Fruit fly (Drosophila melanogaster) whole organism, embryonic: Measurements from ENCODE around the gene CG7565.

Source experiments
- Adf1 ChIP-seq: fragments of 200-800 bp; sonication (Bioruptor generic); IDR thresholded peaks from 2 replicates; pipeline ENCODE4 v1.3.6; 2022; ENCODE audit warnings: missing biosample characterization, missing genetic modification characterization
- B-H2 ChIP-seq: fragments of 200-800 bp; sonication (Bioruptor generic); optimal IDR thresholded peaks from 2 replicates; lab custom pipeline; 2018; ENCODE audit warnings: missing biosample characterization, mild to moderate bottlenecking, missing genetic modification characterization
- CG10147 ChIP-seq: fragments of 200-800 bp; sonication (Bioruptor generic); optimal IDR thresholded peaks from 2 replicates; lab custom pipeline; 2019; ENCODE audit warnings: missing biosample characterization, mild to moderate bottlenecking, missing genetic modification characterization, moderate library complexity
- CG10209 ChIP-seq: fragments of 200-800 bp; sonication (Bioruptor generic); optimal IDR thresholded peaks from 3 replicates; lab custom pipeline; 2017; ENCODE audit warnings: missing biosample characterization, mild to moderate bottlenecking, missing genetic modification characterization, missing genetic modification reagents
- CG10431 ChIP-seq: fragments of 200-800 bp; sonication (Bioruptor generic); optimal IDR thresholded peaks from 3 replicates; lab custom pipeline; 2018; ENCODE audit warnings: missing biosample characterization, mild to moderate bottlenecking, missing genetic modification characterization
- CG10565 ChIP-seq: fragments of 200-800 bp; sonication (Bioruptor generic); optimal IDR thresholded peaks from 3 replicates; lab custom pipeline; 2016; ENCODE audit warnings: missing biosample characterization, mild to moderate bottlenecking, missing genetic modification characterization
- CG11695 ChIP-seq: fragments of 200-800 bp; sonication (Bioruptor generic); IDR thresholded peaks from 3 replicates; pipeline ENCODE4 v1.3.6; 2022; ENCODE audit warnings: missing biosample characterization, missing genetic modification characterization
- CG1602 ChIP-seq: fragments of 200-800 bp; sonication (Bioruptor generic); optimal IDR thresholded peaks from 3 replicates; lab custom pipeline; 2016; ENCODE audit warnings: missing biosample characterization, missing genetic modification characterization
- CG1603 ChIP-seq: fragments of 200-800 bp; sonication (Bioruptor generic); optimal IDR thresholded peaks from 2 replicates; lab custom pipeline; 2019; ENCODE audit warnings: missing biosample characterization, mild to moderate bottlenecking, missing genetic modification characterization, moderate library complexity
- CG18011 ChIP-seq: fragments of 200-800 bp; sonication (Bioruptor generic); optimal IDR thresholded peaks from 2 replicates; lab custom pipeline; 2017; ENCODE audit warnings: missing biosample characterization, missing genetic modification characterization, mild to moderate bottlenecking, moderate library complexity, missing genotype
- CG1832 ChIP-seq: fragments of 200-800 bp; sonication (Bioruptor generic); optimal IDR thresholded peaks from 2 replicates; lab custom pipeline; 2017; ENCODE audit warnings: missing biosample characterization, mild to moderate bottlenecking, missing genetic modification characterization, inconsistent platforms
- CG18764 ChIP-seq: fragments of 200-800 bp; sonication (Bioruptor generic); optimal IDR thresholded peaks from 3 replicates; lab custom pipeline; 2016; ENCODE audit warnings: missing biosample characterization, missing genetic modification characterization
- CG32767 ChIP-seq: fragments of 200-800 bp; sonication (Bioruptor generic); IDR thresholded peaks from 2 replicates; pipeline ENCODE4 v1.3.6; 2022; ENCODE audit warnings: missing biosample characterization, missing genetic modification characterization
- CG4424 ChIP-seq: fragments of 200-800 bp; sonication (Bioruptor generic); optimal IDR thresholded peaks from 3 replicates; lab custom pipeline; 2016; ENCODE audit warnings: missing biosample characterization, missing genetic modification characterization
- CG7271 ChIP-seq: fragments of 200-800 bp; sonication (Bioruptor generic); optimal IDR thresholded peaks from 2 replicates; lab custom pipeline; 2018; ENCODE audit warnings: missing biosample characterization, mild to moderate bottlenecking, missing genetic modification characterization, moderate library complexity
- CG7372 ChIP-seq: fragments of 200-800 bp; sonication (Bioruptor generic); IDR thresholded peaks from 2 replicates; pipeline ENCODE4 v1.3.6; 2022; ENCODE audit warnings: missing biosample characterization, missing genetic modification characterization
- CG8944 ChIP-seq: fragments of 200-800 bp; sonication (Bioruptor generic); optimal IDR thresholded peaks from 3 replicates; lab custom pipeline; 2016; ENCODE audit warnings: missing biosample characterization, missing genetic modification characterization
- CG9876 ChIP-seq: fragments of 200-800 bp; sonication (Bioruptor generic); optimal IDR thresholded peaks from 2 replicates; lab custom pipeline; 2016; ENCODE audit warnings: missing biosample characterization, missing genetic modification characterization
- Camta ChIP-seq: fragments of 200-800 bp; sonication (Bioruptor generic); optimal IDR thresholded peaks from 2 replicates; lab custom pipeline; 2016; ENCODE audit warnings: missing biosample characterization, missing genetic modification characterization
- D19B ChIP-seq: fragments of 200-800 bp; sonication (Bioruptor generic); optimal IDR thresholded peaks from 2 replicates; lab custom pipeline; 2017; ENCODE audit warnings: missing biosample characterization, mild to moderate bottlenecking, missing genetic modification characterization
- Dad ChIP-seq: fragments of 200-800 bp; sonication (Bioruptor generic); optimal IDR thresholded peaks from 3 replicates; lab custom pipeline; 2016; ENCODE audit warnings: missing biosample characterization, missing genetic modification characterization
- Dp ChIP-seq: fragments of 200-800 bp; sonication (Bioruptor generic); optimal IDR thresholded peaks from 2 replicates; lab custom pipeline; 2018; ENCODE audit warnings: missing biosample characterization, mild to moderate bottlenecking, missing genetic modification characterization, moderate library complexity
- Eip74EF ChIP-seq, 2 experiments: fragments of 200-800 bp in 1 of 2; fragments of >200 bp in 1 of 2; sonication (Bioruptor generic) in 1 of 2; optimal IDR thresholded peaks; 2 replicates each; lab custom pipeline; 2017 to 2019; ENCODE audit warnings: missing biosample characterization in 2 of 2, missing genetic modification characterization in 2 of 2, mild to moderate bottlenecking in 1 of 2, moderate library complexity in 1 of 2
- HHEX ChIP-seq: fragments of 200-800 bp; sonication (Bioruptor generic); optimal IDR thresholded peaks from 3 replicates; lab custom pipeline; 2017; ENCODE audit warnings: missing biosample characterization, mild to moderate bottlenecking, missing genetic modification characterization, missing genetic modification reagents
- HLH3B ChIP-seq: fragments of 200-800 bp; sonication (Bioruptor generic); IDR thresholded peaks from 2 replicates; pipeline ENCODE4 v1.3.6; 2022; ENCODE audit warnings: missing biosample characterization, missing genetic modification characterization
- Lim3 ChIP-seq: fragments of 200-800 bp; sonication (Bioruptor generic); IDR thresholded peaks from 2 replicates; pipeline ENCODE4 v1.3.6; 2022; ENCODE audit warnings: missing biosample characterization, missing genetic modification characterization
- Mes4 ChIP-seq: fragments of 200-800 bp; sonication (Bioruptor generic); optimal IDR thresholded peaks from 2 replicates; lab custom pipeline; 2016; ENCODE audit warnings: missing biosample characterization, missing genetic modification characterization
- NfI ChIP-seq: fragments of 200-800 bp; sonication (Bioruptor generic); optimal IDR thresholded peaks from 3 replicates; lab custom pipeline; 2018; ENCODE audit warnings: missing biosample characterization, mild to moderate bottlenecking, missing genetic modification characterization, moderate library complexity
- PHDP ChIP-seq: fragments of 200-800 bp; sonication (Bioruptor generic); optimal IDR thresholded peaks from 3 replicates; lab custom pipeline; 2018; ENCODE audit warnings: missing biosample characterization, mild to moderate bottlenecking, missing genetic modification characterization, moderate library complexity
- Poxn ChIP-seq: fragments of 200-800 bp; sonication (Bioruptor generic); IDR thresholded peaks from 2 replicates; pipeline ENCODE4 v1.3.6; 2022; ENCODE audit warnings: missing biosample characterization, missing genetic modification characterization
- Rx ChIP-seq: fragments of 200-800 bp; sonication (Bioruptor generic); IDR thresholded peaks from 2 replicates; pipeline ENCODE4 v1.3.6; 2022; ENCODE audit warnings: missing biosample characterization, missing genetic modification characterization
- Ssrp ChIP-seq: fragments of 200-800 bp; sonication (Bioruptor generic); optimal IDR thresholded peaks from 2 replicates; lab custom pipeline; 2018; ENCODE audit warnings: missing biosample characterization, mild to moderate bottlenecking, missing genetic modification characterization, moderate library complexity
- Stat92E ChIP-seq, 3 experiments: fragments of >200 bp in 2 of 3; fragments of 200-800 bp in 1 of 3; sonication (Bioruptor generic) in 1 of 3; optimal IDR thresholded peaks; 2 replicates each; lab custom pipeline; 2017 to 2019; ENCODE audit warnings: missing biosample characterization in 3 of 3, missing genetic modification characterization in 3 of 3, mild to moderate bottlenecking in 1 of 3, moderate library complexity in 1 of 3
- ab ChIP-seq: fragments of 200-800 bp; sonication (Bioruptor generic); optimal IDR thresholded peaks from 2 replicates; lab custom pipeline; 2016; ENCODE audit warnings: missing biosample characterization, missing genetic modification characterization
- bbx ChIP-seq: fragments of 200-800 bp; sonication (Bioruptor generic); IDR thresholded peaks from 2 replicates; pipeline ENCODE4 v1.3.6; 2022; ENCODE audit warnings: missing biosample characterization, missing genetic modification characterization; ENCODE audit not compliant: partially characterized antibody
- cwo ChIP-seq: fragments of 200-800 bp; sonication (Bioruptor generic); optimal IDR thresholded peaks from 3 replicates; lab custom pipeline; 2017; ENCODE audit warnings: missing biosample characterization, missing genetic modification characterization, mild to moderate bottlenecking, moderate library complexity, missing genetic modification reagents
- da ChIP-seq: fragments of 200-800 bp; sonication (Bioruptor generic); optimal IDR thresholded peaks from 2 replicates; lab custom pipeline; 2016; ENCODE audit warnings: missing biosample characterization, missing genetic modification characterization
- fd64A ChIP-seq: fragments of 200-800 bp; sonication (Bioruptor generic); optimal IDR thresholded peaks from 3 replicates; lab custom pipeline; 2018; ENCODE audit warnings: missing biosample characterization, mild to moderate bottlenecking, missing genetic modification characterization
- fru ChIP-seq: fragments of >200 bp; optimal IDR thresholded peaks from 2 replicates; lab custom pipeline; 2017
- gsb-n ChIP-seq: fragments of 200-800 bp; sonication (Bioruptor generic); optimal IDR thresholded peaks from 3 replicates; lab custom pipeline; 2018; ENCODE audit warnings: missing biosample characterization, mild to moderate bottlenecking, missing genetic modification characterization
- hb ChIP-seq: fragments of 200-800 bp; sonication (Bioruptor generic); IDR thresholded peaks from 3 replicates; pipeline ENCODE4 v1.3.6; 2022; ENCODE audit warnings: missing biosample characterization, missing genetic modification characterization; ENCODE audit not compliant: partially characterized antibody
- mirr ChIP-seq: fragments of 200-800 bp; sonication (Bioruptor generic); optimal IDR thresholded peaks from 3 replicates; lab custom pipeline; 2018; ENCODE audit warnings: missing biosample characterization, mild to moderate bottlenecking, missing genetic modification characterization
- pb ChIP-seq: fragments of 200-800 bp; sonication (Bioruptor generic); optimal IDR thresholded peaks from 3 replicates; lab custom pipeline; 2016; ENCODE audit warnings: missing biosample characterization, missing genetic modification characterization
- ranshi ChIP-seq: fragments of 200-800 bp; sonication (Bioruptor generic); IDR thresholded peaks from 2 replicates; pipeline ENCODE4 v1.3.6; 2022; ENCODE audit warnings: missing biosample characterization, missing genetic modification characterization
- row ChIP-seq: fragments of 200-800 bp; sonication (Bioruptor generic); IDR thresholded peaks from 3 replicates; pipeline ENCODE4 v1.3.6; 2022; ENCODE audit warnings: missing biosample characterization, missing genetic modification characterization
- schlank ChIP-seq: fragments of 200-800 bp; sonication (Bioruptor generic); optimal IDR thresholded peaks from 2 replicates; lab custom pipeline; 2018; ENCODE audit warnings: missing biosample characterization, mild to moderate bottlenecking, missing genetic modification characterization
- sens-2 ChIP-seq: fragments of 200-800 bp; sonication (Bioruptor generic); IDR thresholded peaks from 2 replicates; pipeline ENCODE4 v1.3.6; 2022; ENCODE audit warnings: missing biosample characterization, missing genetic modification characterization
- tio ChIP-seq: fragments of 200-800 bp; sonication (Bioruptor generic); optimal IDR thresholded peaks from 2 replicates; lab custom pipeline; 2017; ENCODE audit warnings: missing biosample characterization, missing genetic modification characterization, inconsistent platforms
- unc-4 ChIP-seq: fragments of 200-800 bp; sonication (Bioruptor generic); IDR thresholded peaks from 2 replicates; pipeline ENCODE4 v1.3.6; 2022; ENCODE audit warnings: missing biosample characterization, missing genetic modification characterization; ENCODE audit not compliant: partially characterized antibody
- usp ChIP-seq: fragments of >200 bp; optimal IDR thresholded peaks from 2 replicates; lab custom pipeline; 2017; ENCODE audit warnings: missing biosample characterization, missing genetic modification characterization
- zfh1 ChIP-seq: fragments of 200-800 bp; sonication (Bioruptor generic); IDR thresholded peaks from 3 replicates; pipeline ENCODE4 v1.3.6; 2022; ENCODE audit warnings: missing biosample characterization, missing genetic modification characterization

Gene CG7565

DNA sequence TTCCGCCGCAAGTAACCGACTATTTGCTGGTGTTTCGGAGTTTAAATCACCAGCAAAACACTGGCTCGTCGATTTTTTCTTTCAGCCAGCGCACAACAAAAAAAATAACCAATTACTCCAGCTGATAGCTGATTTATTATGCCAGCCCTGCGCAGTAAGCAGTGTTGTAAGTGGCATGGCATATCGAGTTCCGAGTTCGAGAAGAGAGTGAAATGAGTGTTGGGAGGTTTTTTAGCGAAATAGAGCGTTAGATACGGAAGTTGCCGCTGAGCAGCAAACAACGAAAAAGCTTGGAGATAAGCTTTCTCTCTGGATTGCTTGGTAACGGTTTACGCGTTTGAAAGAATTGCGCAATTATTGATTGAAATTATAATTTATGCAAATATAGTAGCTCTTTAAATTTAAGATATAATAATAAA, at the start of gene CG7565 (continued):
- TF ChIP-seq CG9876 (GFP tag; lab: Kevin White, UChicago), result no peak
- TF ChIP-seq CG10565 (GFP tag; lab: Kevin White, UChicago), result no peak
- TF ChIP-seq CG10209 (GFP tag; lab: Kevin White, UChicago), result peak; percentile 49
- TF ChIP-seq CG1602 (GFP tag; lab: Kevin White, UChicago), result no peak
- TF ChIP-seq PHDP (tag; lab: Kevin White, UChicago), result peak; percentile 30
- TF ChIP-seq CG4424, result peak; percentile 17
- TF ChIP-seq CG18011 (GFP tag; lab: Kevin White, UChicago), result peak; percentile 25
- TF ChIP-seq gsb-n (tag; lab: Kevin White, UChicago), result no peak
- peak; percentile 42; the same call in 1 of the 2 replicates for TF ChIP-seq Adf1 (GFP tag; lab: Robert Waterston, UW)
- no peak for TF ChIP-seq fd64A (GFP tag; lab: Kevin White, UChicago)
- TF ChIP-seq cwo (GFP tag; lab: Kevin White, UChicago), result peak; percentile 56
- peak; percentile 34 for TF ChIP-seq CG10147 (GFP tag; lab: Kevin White, UChicago)
- no peak for TF ChIP-seq hb (GFP tag; lab: Robert Waterston, UW)
- no peak for TF ChIP-seq CG1832
- TF ChIP-seq Poxn (GFP tag; lab: Robert Waterston, UW), result no peak
- no peak for TF ChIP-seq ab (GFP tag; lab: Kevin White, UChicago)
- TF ChIP-seq CG7271 (tag; lab: Kevin White, UChicago), result no peak
- no peak for TF ChIP-seq ranshi
- peak; percentile 39; the same call in 1 of the 2 replicates for TF ChIP-seq HLH3B (GFP tag; lab: Robert Waterston, UW)
- TF ChIP-seq D19B (GFP tag; lab: Kevin White, UChicago), result peak; percentile 5
- TF ChIP-seq CG11695 (GFP tag; lab: Robert Waterston, UW), result 0 out of 3 replicates have a peak, but pooled peaks have one; percentile 13
- TF ChIP-seq Eip74EF (GFP tag; optimal IDR thresholded peaks at IDR 0.05; lab: Kevin White, UChicago), result peak in 1 of 2 experiments; percentile 78
- peak; percentile 38 for TF ChIP-seq Dp (GFP tag; lab: Kevin White, UChicago)
- no peak for TF ChIP-seq Rx (GFP tag; lab: Robert Waterston, UW)
- peak; percentile 26 for TF ChIP-seq Dad (GFP tag; lab: Kevin White, UChicago)
- no peak for TF ChIP-seq Mes4 (GFP tag; lab: Kevin White, UChicago)
- no peak for TF ChIP-seq CG10431 (GFP tag; lab: Kevin White, UChicago)
- TF ChIP-seq schlank (tag; lab: Kevin White, UChicago), result peak; percentile 26
- peak; percentile 69 for TF ChIP-seq CG1603 (tag; lab: Kevin White, UChicago)
- no peak for TF ChIP-seq Ssrp (tag; lab: Kevin White, UChicago)
- peak; percentile 4 for TF ChIP-seq HHEX
- peak; percentile 80 for TF ChIP-seq mirr
- peak; percentile 21; the same call in 1 of the 3 replicates for TF ChIP-seq zfh1 (GFP tag; lab: Robert Waterston, UW)
- TF ChIP-seq fru (lab: Kevin White, UChicago), result no peak
- TF ChIP-seq bbx (GFP tag; lab: Robert Waterston, UW), result peak; percentile 59; the same call in 1 of the 2 replicates
- peak; percentile 84 for TF ChIP-seq B-H2 (GFP tag; lab: Kevin White, UChicago)
- TF ChIP-seq CG7372 (GFP tag; lab: Robert Waterston, UW), result no peak
- TF ChIP-seq usp (GFP tag; lab: Kevin White, UChicago), result no peak
- TF ChIP-seq sens-2 (GFP tag; lab: Robert Waterston, UW), result no peak
- no peak for TF ChIP-seq pb (GFP tag; lab: Kevin White, UChicago)
- no peak for TF ChIP-seq CG32767 (GFP tag; lab: Robert Waterston, UW)
- TF ChIP-seq Stat92E (GFP tag; optimal IDR thresholded peaks at IDR 0.05; lab: Kevin White, UChicago), result no peak
- TF ChIP-seq Lim3 (GFP tag; lab: Robert Waterston, UW), result no peak
- TF ChIP-seq tio (GFP tag; lab: Kevin White, UChicago), result no peak
- TF ChIP-seq Camta (GFP tag; lab: Kevin White, UChicago), result peak; percentile 18
- TF ChIP-seq da, result no peak
- peak; percentile 33; the same call in 1 of the 3 replicates for TF ChIP-seq row (GFP tag; lab: Robert Waterston, UW)
- TF ChIP-seq NfI, result peak; percentile 65
- no peak for TF ChIP-seq CG8944
- TF ChIP-seq unc-4 (GFP tag; lab: Robert Waterston, UW), result peak; percentile 48; the same call in 1 of the 2 replicates
- no peak for TF ChIP-seq CG18764 (GFP tag; lab: Kevin White, UChicago)
